Worm (Caenorhabditis elegans) whole organism, late embryonic: ENCODE results near the gene ZK742.4.
A peak's percentile ranks its signal among the peaks of the same experiment; 100 is the strongest.

ENCODE experiments used
- C08G9.2 ChIP-seq: sonication (generic microtip); optimal IDR thresholded peaks from 2 replicates; lab custom pipeline; 2016; ENCODE audit warnings: mild to moderate bottlenecking, missing genetic modification characterization, moderate library complexity, missing compliant biosample characterization
- C38D4.7 ChIP-seq: fragments of 200-800 bp; sonication (Bioruptor generic); optimal IDR thresholded peaks from 2 replicates; lab custom pipeline; 2018; ENCODE audit warnings: mild to moderate bottlenecking, missing genetic modification characterization, moderate library complexity, missing compliant biosample characterization
- K02D7.2 ChIP-seq: sonication (generic microtip); optimal IDR thresholded peaks from 2 replicates; lab custom pipeline; 2017; ENCODE audit warnings: mild to moderate bottlenecking, missing genetic modification characterization, missing compliant biosample characterization
- K09A11.1 ChIP-seq: sonication (generic microtip); optimal IDR thresholded peaks from 2 replicates; lab custom pipeline; 2017; ENCODE audit warnings: antibody characterized with exemption, mild to moderate bottlenecking, missing genetic modification characterization, missing compliant biosample characterization; ENCODE audit not compliant: insufficient read depth
- T23F11.4 ChIP-seq: fragments of 200-800 bp; sonication (Bioruptor generic); optimal IDR thresholded peaks from 2 replicates; lab custom pipeline; 2018; ENCODE audit warnings: mild to moderate bottlenecking, missing genetic modification characterization, missing compliant biosample characterization
- ahr-1 ChIP-seq: sonication (generic microtip); optimal IDR thresholded peaks from 2 replicates; lab custom pipeline; 2016; ENCODE audit warnings: missing genetic modification characterization, missing compliant biosample characterization
- ceh-14 ChIP-seq: sonication (generic microtip); optimal IDR thresholded peaks from 2 replicates; lab custom pipeline; 2016; ENCODE audit warnings: missing genotype, missing genetic modification characterization, missing compliant biosample characterization
- ceh-18 ChIP-seq: sonication (generic microtip); optimal IDR thresholded peaks from 2 replicates; lab custom pipeline; 2016; ENCODE audit warnings: missing genetic modification characterization, missing compliant biosample characterization
- ceh-19 ChIP-seq: fragments of 200-800 bp; sonication (Bioruptor generic); optimal IDR thresholded peaks from 2 replicates; lab custom pipeline; 2018; ENCODE audit warnings: mild to moderate bottlenecking, missing genetic modification characterization, missing compliant biosample characterization
- ceh-22 ChIP-seq: sonication (generic microtip); optimal IDR thresholded peaks from 2 replicates; lab custom pipeline; 2017; ENCODE audit warnings: missing biosample characterization, missing genetic modification characterization
- ceh-24 ChIP-seq: sonication (generic microtip); optimal IDR thresholded peaks from 2 replicates; lab custom pipeline; 2016; ENCODE audit warnings: mild to moderate bottlenecking, missing genetic modification characterization, missing compliant biosample characterization
- ceh-31 ChIP-seq: sonication (generic microtip); optimal IDR thresholded peaks from 2 replicates; lab custom pipeline; 2016; ENCODE audit warnings: missing genetic modification characterization, missing compliant biosample characterization
- ceh-34 ChIP-seq: sonication (generic microtip); optimal IDR thresholded peaks from 2 replicates; lab custom pipeline; 2016; ENCODE audit warnings: mild to moderate bottlenecking, missing genetic modification characterization, missing compliant biosample characterization
- ceh-45 ChIP-seq: fragments of 200-800 bp; sonication (Bioruptor generic); IDR thresholded peaks from 2 replicates; pipeline ENCODE4 v1.3.6; 2022; ENCODE audit warnings: missing genetic modification reagents, missing genetic modification characterization, missing compliant biosample characterization
- ceh-48 ChIP-seq: sonication (generic microtip); optimal IDR thresholded peaks from 2 replicates; lab custom pipeline; 2016; ENCODE audit warnings: missing genetic modification characterization, inconsistent platforms, missing compliant biosample characterization
- ceh-9 ChIP-seq: sonication (generic microtip); optimal IDR thresholded peaks from 2 replicates; lab custom pipeline; 2016; ENCODE audit warnings: mild to moderate bottlenecking, missing genetic modification characterization, inconsistent platforms, missing compliant biosample characterization
- elt-4 ChIP-seq: sonication (generic microtip); optimal IDR thresholded peaks from 2 replicates; lab custom pipeline; 2016; ENCODE audit warnings: missing genetic modification characterization, missing compliant biosample characterization
- ets-4 ChIP-seq: sonication (generic microtip); optimal IDR thresholded peaks from 2 replicates; lab custom pipeline; 2016; ENCODE audit warnings: missing genetic modification characterization, missing compliant biosample characterization
- fax-1 ChIP-seq: sonication (generic microtip); optimal IDR thresholded peaks from 2 replicates; lab custom pipeline; 2016; ENCODE audit warnings: missing genotype, missing genetic modification characterization, missing compliant biosample characterization
- hlh-15 ChIP-seq: sonication (generic microtip); optimal IDR thresholded peaks from 2 replicates; lab custom pipeline; 2016; ENCODE audit warnings: missing genetic modification characterization, missing compliant biosample characterization
- hlh-8 ChIP-seq: sonication (generic microtip); optimal IDR thresholded peaks from 2 replicates; lab custom pipeline; 2016; ENCODE audit warnings: missing genotype, missing genetic modification characterization, missing compliant biosample characterization
- lim-6 ChIP-seq: sonication (generic microtip); optimal IDR thresholded peaks from 2 replicates; lab custom pipeline; 2016; ENCODE audit warnings: missing genetic modification characterization, missing compliant biosample characterization
- lin-11 ChIP-seq: fragments of 200-800 bp; sonication (Bioruptor generic); optimal IDR thresholded peaks from 2 replicates; lab custom pipeline; 2018; ENCODE audit warnings: mild to moderate bottlenecking, missing genetic modification characterization, missing compliant biosample characterization
- madf-2 ChIP-seq: sonication (generic microtip); optimal IDR thresholded peaks from 2 replicates; lab custom pipeline; 2017; ENCODE audit warnings: missing genetic modification characterization, missing compliant biosample characterization
- mec-3 ChIP-seq: sonication (generic microtip); optimal IDR thresholded peaks from 2 replicates; lab custom pipeline; 2016; ENCODE audit warnings: borderline replicate concordance, missing genetic modification characterization, missing compliant biosample characterization
- nhr-232 ChIP-seq: sonication (generic microtip); optimal IDR thresholded peaks from 2 replicates; lab custom pipeline; 2016; ENCODE audit warnings: missing genetic modification characterization, missing compliant biosample characterization
- npax-4 ChIP-seq: sonication (generic microtip); optimal IDR thresholded peaks from 2 replicates; lab custom pipeline; 2016; ENCODE audit warnings: missing genetic modification characterization, missing compliant biosample characterization
- pag-3 ChIP-seq: sonication (generic microtip); optimal IDR thresholded peaks from 2 replicates; lab custom pipeline; 2016; ENCODE audit warnings: missing compliant biosample characterization, missing genetic modification characterization, borderline replicate concordance
- pax-1 ChIP-seq: fragments of 150-350 bp; optimal IDR thresholded peaks from 2 replicates; lab custom pipeline; 2014; ENCODE audit warnings: missing biosample characterization, missing genetic modification characterization
- pros-1 ChIP-seq: fragments of 150-350 bp; optimal IDR thresholded peaks from 2 replicates; lab custom pipeline; 2014; ENCODE audit warnings: missing biosample characterization, missing genetic modification reagents, missing genetic modification characterization
- ref-2 ChIP-seq: sonication (generic microtip); optimal IDR thresholded peaks from 2 replicates; lab custom pipeline; 2016; ENCODE audit warnings: missing genetic modification characterization, missing compliant biosample characterization
- rnt-1 ChIP-seq: sonication (generic microtip); optimal IDR thresholded peaks from 2 replicates; lab custom pipeline; 2016; ENCODE audit warnings: missing genetic modification characterization, missing compliant biosample characterization
- sox-2 ChIP-seq: fragments of 200-800 bp; sonication (Bioruptor generic); IDR thresholded peaks from 2 replicates; pipeline ENCODE4 v1.3.6; 2022; ENCODE audit warnings: missing genetic modification reagents, missing genetic modification characterization, missing compliant biosample characterization
- tbx-2 ChIP-seq: sonication (generic microtip); optimal IDR thresholded peaks from 2 replicates; lab custom pipeline; 2016; ENCODE audit warnings: missing genetic modification characterization, missing compliant biosample characterization
- ttx-3 ChIP-seq: sonication (generic microtip); optimal IDR thresholded peaks from 2 replicates; lab custom pipeline; 2016; ENCODE audit warnings: missing genetic modification reagents, missing genetic modification characterization, missing compliant biosample characterization
- unc-3 ChIP-seq, 2 experiments: fragments of 200-800 bp in 1 of 2; sonication (Bioruptor generic) in 1 of 2; sonication (generic microtip) in 1 of 2; conservative IDR thresholded peaks in 1 of 2; optimal IDR thresholded peaks in 1 of 2; 2 replicates each; pipeline versions ENCODE4 v1.3.6 to Lab custom; 2016 to 2022; ENCODE audit warnings: missing compliant biosample characterization in 2 of 2, missing genetic modification characterization in 2 of 2, missing genetic modification reagents in 1 of 2
- unc-86 ChIP-seq: sonication (generic microtip); optimal IDR thresholded peaks from 2 replicates; lab custom pipeline; 2016; ENCODE audit warnings: missing genetic modification characterization, missing compliant biosample characterization

The ZK742.4 gene

DNA sequence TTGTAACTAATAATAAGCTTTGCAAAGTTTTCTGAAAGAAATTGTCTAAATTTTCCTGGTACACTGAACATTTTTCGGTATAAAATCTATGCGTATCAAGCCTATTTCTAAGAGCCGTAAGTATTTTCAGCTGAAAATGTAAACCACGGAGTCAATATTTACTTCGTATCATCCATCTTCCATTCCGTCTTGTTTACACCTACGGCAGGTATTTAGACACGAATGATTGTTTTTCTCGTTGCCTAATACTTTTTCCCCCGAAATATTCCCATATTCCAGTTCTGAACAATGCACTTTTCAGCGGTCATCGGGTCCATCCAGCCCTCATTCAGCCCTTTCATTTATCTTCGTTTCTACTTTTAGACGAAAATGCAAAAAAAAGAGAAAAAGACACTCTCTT lies 36.1 kb upstream of the ZK742.4 start:
- TF ChIP-seq hlh-15 (tag; lab: Kevin White, UChicago) (no peak), madf-2 (no peak)

- TF ChIP-seq sox-2 (GFP tag; lab: Robert Waterston, UW) (peak; percentile 44), pros-1 (tag; lab: Kevin White, UChicago) (no peak)
These were observed 35.6 kb upstream of the ZK742.4 start, which contains the start of gene memo-1 for ce11 chrV:7847170-7847569. Gene memo-1 (minus strand): TSS chrV:7847171.

DNA sequence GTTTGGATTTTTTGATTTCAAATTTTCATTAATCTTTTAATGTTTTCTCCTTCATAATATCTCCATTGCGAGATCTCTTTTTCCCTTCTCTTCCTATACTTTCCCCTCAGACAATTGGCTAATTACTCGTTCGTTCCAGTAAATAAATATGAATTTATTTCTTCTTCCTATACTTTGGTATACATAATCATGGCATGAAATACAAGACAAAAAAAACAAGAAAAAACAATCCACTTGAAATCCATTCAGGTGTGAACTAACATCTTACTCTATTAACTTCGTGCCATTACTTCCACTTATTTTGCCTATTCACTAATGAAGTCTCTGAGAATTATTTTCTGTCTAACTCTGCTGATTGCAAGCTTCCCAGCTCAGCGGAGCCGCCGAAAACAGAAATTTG lies 30.6 kb upstream of the ZK742.4 start, which contains the start of gene grd-8:
Gene grd-8, plus strand, starts transcription at position 301 of the 400 bp plus-strand sequence.
- TF ChIP-seq C38D4.7 (GFP tag; lab: Kevin White, UChicago): no peak
- no peak for TF ChIP-seq ceh-45
- no peak for TF ChIP-seq pros-1 (tag; lab: Kevin White, UChicago)
- TF ChIP-seq ceh-22 (tag; lab: Kevin White, UChicago): no peak
- no peak for TF ChIP-seq ceh-9
- no peak for TF ChIP-seq fax-1 (tag; lab: Kevin White, UChicago)
- TF ChIP-seq rnt-1 (tag; lab: Kevin White, UChicago): no peak
- TF ChIP-seq lin-11 (tag; lab: Kevin White, UChicago): no peak
- no peak for TF ChIP-seq ceh-19 (GFP tag; lab: Kevin White, UChicago)
- no peak for TF ChIP-seq ceh-14
- no peak for TF ChIP-seq ceh-18
- TF ChIP-seq pag-3 (tag; lab: Kevin White, UChicago): no peak
- TF ChIP-seq, all 69 proteins: peak for 0

DNA sequence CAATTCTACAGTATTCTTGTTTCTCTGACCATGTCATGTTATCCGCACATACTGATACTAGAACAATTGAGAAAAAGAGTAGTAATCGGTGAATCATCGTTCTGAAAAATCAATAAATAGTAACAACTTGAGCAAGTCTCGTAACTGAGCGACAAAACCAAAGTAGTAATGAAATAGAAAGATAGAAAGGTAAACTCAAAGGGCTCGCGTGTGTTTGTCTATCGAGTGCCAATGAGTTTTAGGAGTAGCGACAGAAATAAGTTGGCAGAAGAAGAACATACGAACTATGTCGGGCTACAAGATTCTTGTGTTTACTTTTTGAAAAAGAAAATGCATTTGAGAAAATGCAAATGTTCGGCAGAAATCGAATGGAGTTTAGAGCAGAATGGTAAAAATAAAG lies 27.9 kb upstream of the ZK742.4 start, which contains the start of gene C37C3.12:
Gene C37C3.12, minus strand, starts transcription at position 101 of the 400 bp plus-strand sequence.
- TF ChIP-seq ahr-1 (tag; lab: Kevin White, UChicago) (no peak), nhr-232 (tag; lab: Kevin White, UChicago) (no peak), unc-86 (tag; lab: Kevin White, UChicago) (no peak), ceh-31 (no peak), T23F11.4 (GFP tag; lab: Kevin White, UChicago) (no peak), npax-4 (tag; lab: Kevin White, UChicago) (no peak), tbx-2 (tag; lab: Kevin White, UChicago) (no peak), sox-2 (GFP tag; lab: Robert Waterston, UW) (no peak), hlh-8 (tag; lab: Kevin White, UChicago) (no peak), C08G9.2 (tag; lab: Kevin White, UChicago) (no peak), elt-4 (tag; lab: Kevin White, UChicago) (no peak), ceh-34 (no peak), madf-2 (no peak)
- TF ChIP-seq, all 69 proteins: peak for 0

DNA sequence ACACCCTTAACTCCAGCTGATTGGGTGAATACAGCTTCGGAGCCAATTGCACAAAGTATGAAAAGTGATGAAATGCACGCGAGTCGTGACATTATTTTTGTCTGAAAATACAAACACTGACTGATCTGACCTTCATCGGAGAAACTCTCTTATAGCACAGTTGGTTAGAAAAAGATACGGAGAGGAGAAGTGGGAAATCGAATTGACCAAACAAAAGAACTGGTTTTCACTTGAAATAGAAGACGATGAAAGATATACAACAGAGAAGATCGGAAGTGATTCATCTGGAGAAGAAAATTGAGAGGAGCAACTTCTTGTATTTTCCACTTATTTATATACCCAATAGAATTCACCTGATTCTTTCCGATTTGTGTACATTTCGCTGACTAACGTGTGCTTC lies 26.2 kb upstream of the ZK742.4 start, which contains the start of gene ttr-33:
Gene ttr-33, minus strand, starts transcription at position 101 of the 400 bp plus-strand sequence.
- TF ChIP-seq ref-2 (tag; lab: Kevin White, UChicago) (no peak), ceh-22 (tag; lab: Kevin White, UChicago) (no peak), npax-4 (tag; lab: Kevin White, UChicago) (no peak), K02D7.2 (tag; lab: Kevin White, UChicago) (no peak), ceh-24 (tag; lab: Kevin White, UChicago) (no peak), lim-6 (tag; lab: Kevin White, UChicago) (no peak), mec-3 (no peak), unc-3 (GFP tag; conservative IDR thresholded peaks at IDR 0.05; lab: Robert Waterston, UW) (no peak), unc-3 (tag; optimal IDR thresholded peaks at IDR 0.05; lab: Kevin White, UChicago) (no peak), pax-1 (tag; lab: Kevin White, UChicago) (no peak), hlh-15 (tag; lab: Kevin White, UChicago) (no peak), ceh-48 (tag; lab: Kevin White, UChicago) (no peak), ttx-3 (tag; lab: Kevin White, UChicago) (no peak), ets-4 (tag; lab: Kevin White, UChicago) (no peak), K09A11.1 (no peak)
